Worm (Caenorhabditis elegans): ENCODE data around the gene sre-33.

DNA sequence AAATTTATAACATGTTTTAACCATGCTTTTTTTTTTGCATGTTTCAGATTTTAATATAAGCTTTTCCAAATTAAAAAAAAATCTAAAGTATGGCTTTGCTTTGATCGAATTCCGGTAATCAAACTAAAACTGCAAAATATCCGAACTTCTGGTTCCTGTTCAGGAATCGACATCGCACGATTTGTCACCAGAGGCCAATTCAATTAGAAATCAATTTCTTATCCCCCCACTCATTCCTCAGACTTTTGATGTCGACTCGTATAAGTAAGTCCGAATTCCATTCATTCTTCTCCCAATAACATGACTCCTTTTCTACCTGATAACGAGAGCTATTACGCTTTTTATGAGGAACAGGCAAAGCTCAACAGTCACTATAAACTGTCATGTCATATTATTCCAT is 4.9 kb upstream of the sre-33 start, which contains the start of gene srh-27:
- no peak for TF ChIP-seq snpc-4 (tag; optimal IDR thresholded peaks at IDR 0.05)
- no peak for TF ChIP-seq unc-39 (tag; optimal IDR thresholded peaks at IDR 0.05)
- no peak for TF ChIP-seq mml-1 (tag; optimal IDR thresholded peaks at IDR 0.05)
- TF ChIP-seq ZK546.5 (tag; optimal IDR thresholded peaks at IDR 0.05), result no peak
- no peak for TF ChIP-seq elt-1 (tag; optimal IDR thresholded peaks at IDR 0.05)
- TF ChIP-seq ztf-4 (tag; optimal IDR thresholded peaks at IDR 0.05), result no peak
- TF ChIP-seq nhr-28 (tag; optimal IDR thresholded peaks at IDR 0.05), result no peak
- TF ChIP-seq nhr-77 (tag; optimal IDR thresholded peaks at IDR 0.05), result no peak
- no peak for TF ChIP-seq nhr-76 (tag; optimal IDR thresholded peaks at IDR 0.05)
- TF ChIP-seq ztf-11 (tag; optimal IDR thresholded peaks at IDR 0.05), result no peak
- TF ChIP-seq eor-1 (tag; optimal IDR thresholded peaks at IDR 0.05), result no peak
- no peak for TF ChIP-seq fkh-10 (GFP tag; optimal IDR thresholded peaks at IDR 0.05)
